Fruit fly (Drosophila melanogaster): ENCODE measurements around the gene gcm2.

The gcm2 gene

DNA sequence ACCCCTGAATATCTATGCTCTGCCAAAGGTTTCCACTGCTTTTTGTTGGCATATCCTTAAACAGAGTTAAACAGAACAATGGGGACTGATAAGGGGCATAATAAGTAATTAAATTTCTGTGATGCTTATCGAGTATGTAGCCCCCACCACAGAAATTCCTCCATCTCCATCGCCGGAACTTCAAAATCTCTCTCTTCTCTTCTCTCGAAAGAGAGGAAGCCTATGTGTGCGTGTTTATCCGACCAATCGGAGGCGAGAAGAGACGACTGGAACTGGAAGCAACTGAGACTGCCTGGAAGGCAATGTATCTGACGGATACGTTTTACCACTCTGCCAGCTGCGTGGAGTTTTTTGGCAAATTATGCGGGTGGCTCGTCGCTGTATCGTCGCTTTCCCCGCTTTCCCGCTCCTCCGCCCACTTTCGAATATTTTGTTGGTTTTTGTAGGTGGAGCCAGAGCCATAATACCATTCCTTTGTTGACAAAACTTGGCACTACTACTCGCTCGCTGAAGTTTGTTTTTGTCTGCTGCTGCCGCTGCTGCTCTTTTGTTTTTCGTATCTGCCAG is at the start of gene gcm2:
TSS of gene gcm2 (plus strand) at position 566 of the 567 bp plus-strand sequence.
- no peak for TF ChIP-seq noc (tag; optimal IDR thresholded peaks at IDR 0.05)

DNA sequence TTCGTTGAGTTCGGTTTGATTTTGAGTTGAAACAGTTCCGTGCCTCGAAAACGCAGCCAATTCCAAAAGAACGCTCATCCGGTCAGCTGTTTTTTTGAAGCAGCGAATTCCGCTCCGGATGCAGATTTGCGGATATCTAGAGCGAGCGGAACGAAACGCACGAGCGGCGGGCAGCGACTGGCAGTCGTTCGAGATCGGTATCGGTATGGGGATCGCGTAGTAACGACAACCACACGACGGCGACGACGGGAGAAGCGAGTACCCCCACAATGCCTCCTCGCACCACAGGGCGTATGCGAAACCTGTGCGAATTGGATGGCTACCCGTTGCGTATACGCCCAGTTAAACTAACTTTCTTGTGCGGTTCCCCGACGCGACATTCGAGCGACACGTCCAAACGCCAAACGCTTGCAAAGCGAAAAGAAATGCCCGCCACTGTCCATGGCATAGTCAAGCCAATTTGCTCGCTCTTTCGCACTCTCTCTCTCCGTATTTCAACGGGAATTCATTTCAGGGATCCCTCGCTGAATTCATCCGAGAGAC is 48.2 kb upstream of the gcm2 start:
- no peak for TF ChIP-seq noc (tag; optimal IDR thresholded peaks at IDR 0.05)

DNA sequence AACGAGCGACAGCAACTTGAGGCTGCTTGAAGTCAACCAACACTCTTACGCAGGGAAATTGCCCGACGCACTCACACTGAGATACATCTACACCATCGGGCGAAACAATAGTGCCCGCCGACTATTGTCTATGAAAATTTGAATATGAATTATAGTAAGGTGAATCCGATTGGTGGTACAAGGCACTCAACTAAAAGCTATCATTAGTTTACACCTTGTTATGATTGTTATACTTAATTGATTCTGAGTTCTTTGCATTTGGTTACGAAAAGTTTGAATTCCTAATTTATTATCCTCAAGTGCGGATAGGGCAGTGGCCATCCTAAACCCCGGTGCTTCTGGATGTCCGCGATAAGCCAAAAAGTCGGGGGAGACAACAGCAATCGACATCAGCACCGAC is 45.6 kb upstream of the gcm2 start:
- no peak for TF ChIP-seq noc (tag; optimal IDR thresholded peaks at IDR 0.05)

- peak; percentile 18 for TF ChIP-seq noc (tag; optimal IDR thresholded peaks at IDR 0.05)
Measured at dm6 chr2L:9564527-9564926, 43.8 kb upstream of the gcm2 start.

- no peak for TF ChIP-seq noc (tag; optimal IDR thresholded peaks at IDR 0.05)
Measured at dm6 chr2L:9565387-9565786, 43.0 kb upstream of the gcm2 start, which contains the start of gene CG46468. CG46468 (minus strand) TSS chr2L:9565438.

DNA sequence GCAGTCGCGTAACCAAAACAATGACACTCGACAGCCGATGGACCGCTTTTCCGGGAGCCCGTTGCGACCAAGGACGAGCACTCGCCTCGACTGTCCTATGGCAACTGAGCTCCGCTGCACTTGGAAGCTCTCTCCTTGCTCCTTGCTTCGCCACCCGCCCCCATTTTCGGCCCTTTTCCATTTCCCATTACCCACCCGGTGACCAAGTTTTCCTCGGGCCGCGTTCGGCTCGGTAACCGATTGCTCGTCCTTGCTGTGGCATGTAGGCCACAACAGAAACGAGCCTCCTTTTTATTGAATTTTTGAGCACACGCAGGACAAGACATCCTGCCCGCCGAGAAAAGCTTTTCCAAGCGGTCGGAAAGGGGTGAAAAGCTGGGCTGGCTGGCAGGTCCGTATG is 41.7 kb upstream of the gcm2 start, which contains the start of gene jp:
TSS of gene jp (minus strand) at position 95 of the 400 bp plus-strand sequence.
- no peak for TF ChIP-seq noc (tag; optimal IDR thresholded peaks at IDR 0.05)

dm6 chr2L:9567398-9567856 is 40.9 kb upstream of the gcm2 start:
- peak; percentile 81 for TF ChIP-seq noc (tag; optimal IDR thresholded peaks at IDR 0.05)

DNA sequence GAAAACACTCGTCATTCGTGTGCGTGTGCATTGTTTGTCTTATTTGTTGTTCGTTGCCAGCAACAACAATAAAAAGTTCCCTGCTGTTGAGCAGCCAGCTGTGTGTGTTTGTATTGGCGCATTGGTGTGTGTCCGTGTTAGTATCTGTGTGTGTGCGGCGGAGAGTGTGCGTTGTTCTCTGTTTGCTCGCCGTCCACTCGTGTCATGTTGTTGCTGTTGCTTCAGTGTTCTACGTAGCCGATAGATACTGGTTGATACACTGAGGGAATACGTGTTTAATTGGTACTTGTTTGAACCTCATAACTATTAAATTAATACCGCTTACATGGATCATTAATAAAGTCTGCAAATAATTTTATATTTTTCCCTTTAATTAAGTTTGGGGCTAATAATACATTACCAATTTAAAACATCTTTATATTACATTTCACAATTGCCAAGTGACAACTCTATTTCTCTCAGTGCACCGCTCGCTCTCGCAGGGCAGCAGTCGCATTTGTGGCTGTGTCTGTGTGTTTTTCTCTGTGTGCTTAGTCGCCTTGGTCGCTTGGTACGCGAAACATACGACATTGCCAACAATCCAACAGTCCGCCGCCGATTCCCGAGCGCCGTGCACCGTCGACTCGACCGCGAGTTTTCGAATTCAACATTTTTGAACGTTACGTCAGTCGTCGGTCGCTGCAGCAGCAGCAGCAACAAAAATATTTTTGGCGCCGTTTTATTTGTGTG is 39.8 kb upstream of the gcm2 start, which contains the start of gene brwl:
TSS of gene brwl (plus strand) at position 531 of the 729 bp plus-strand sequence.
- peak; percentile 99 for TF ChIP-seq noc (tag; optimal IDR thresholded peaks at IDR 0.05)

dm6 chr2L:9569131-9569530 is 39.2 kb upstream of the gcm2 start:
- no peak for TF ChIP-seq noc (tag; optimal IDR thresholded peaks at IDR 0.05)

DNA sequence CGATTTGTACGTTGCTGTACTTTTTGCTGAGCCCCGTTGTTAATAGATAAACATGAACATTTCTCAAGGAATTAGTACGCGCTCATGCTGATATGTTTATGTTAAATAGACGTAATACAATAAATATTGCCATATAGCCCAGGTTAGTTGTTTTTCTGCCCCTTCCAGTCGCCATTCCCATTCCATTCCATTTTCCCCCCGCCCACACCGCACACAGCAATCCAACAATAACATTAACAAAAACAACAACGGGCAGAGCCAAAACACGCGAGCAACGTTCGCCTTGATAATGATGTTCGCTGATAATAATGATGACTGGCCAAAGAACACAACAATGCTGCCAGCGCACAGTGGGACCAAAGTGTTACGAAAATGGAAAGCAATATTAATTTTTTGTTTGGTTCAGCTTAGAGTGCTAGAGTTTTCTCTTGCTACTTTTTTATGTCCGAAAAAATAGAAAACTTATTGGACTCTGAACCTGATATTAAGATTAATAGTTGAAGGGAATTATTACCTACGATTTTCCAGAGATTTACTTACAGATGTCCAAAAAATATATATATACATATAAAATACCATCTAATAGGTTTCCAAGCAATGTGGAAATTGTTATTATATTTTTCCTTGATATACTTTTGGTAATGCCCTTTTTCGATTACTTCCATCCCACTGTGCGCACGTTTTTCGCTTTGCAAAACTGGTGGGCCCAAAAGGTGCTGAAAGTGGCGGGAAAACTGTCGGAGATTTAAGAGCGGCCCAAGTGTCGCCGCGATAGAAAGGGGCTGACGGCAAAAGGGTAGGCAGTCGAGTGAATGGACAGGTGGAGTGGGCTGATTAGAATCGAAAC is 38.6 kb upstream of the gcm2 start:
- TF ChIP-seq noc (tag; optimal IDR thresholded peaks at IDR 0.05) = peak; percentile 98

DNA sequence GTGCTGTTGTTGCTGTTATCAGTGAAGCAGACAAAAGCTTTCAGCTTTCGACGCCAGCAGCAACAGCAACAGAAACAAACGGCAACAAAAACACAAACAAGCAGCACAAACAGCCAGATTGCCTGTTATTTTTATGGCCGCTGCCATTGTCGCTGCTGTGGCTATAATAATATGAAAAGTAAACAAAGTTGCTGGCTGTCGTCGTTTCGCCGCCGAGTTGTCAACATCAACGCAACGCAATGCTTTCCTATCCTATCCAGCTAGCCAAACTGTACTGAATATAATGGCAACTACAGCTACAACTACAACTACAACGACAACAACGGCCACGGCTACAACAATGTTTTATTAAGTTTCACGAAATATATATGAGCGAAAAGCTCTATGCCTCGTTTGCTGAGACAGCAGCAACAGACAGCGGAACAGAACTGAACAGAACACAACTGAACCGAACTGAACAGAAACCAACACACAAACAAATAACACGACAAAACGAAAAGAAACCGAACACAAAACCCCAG is 37.6 kb upstream of the gcm2 start:
- no peak for TF ChIP-seq noc (tag; optimal IDR thresholded peaks at IDR 0.05)

DNA sequence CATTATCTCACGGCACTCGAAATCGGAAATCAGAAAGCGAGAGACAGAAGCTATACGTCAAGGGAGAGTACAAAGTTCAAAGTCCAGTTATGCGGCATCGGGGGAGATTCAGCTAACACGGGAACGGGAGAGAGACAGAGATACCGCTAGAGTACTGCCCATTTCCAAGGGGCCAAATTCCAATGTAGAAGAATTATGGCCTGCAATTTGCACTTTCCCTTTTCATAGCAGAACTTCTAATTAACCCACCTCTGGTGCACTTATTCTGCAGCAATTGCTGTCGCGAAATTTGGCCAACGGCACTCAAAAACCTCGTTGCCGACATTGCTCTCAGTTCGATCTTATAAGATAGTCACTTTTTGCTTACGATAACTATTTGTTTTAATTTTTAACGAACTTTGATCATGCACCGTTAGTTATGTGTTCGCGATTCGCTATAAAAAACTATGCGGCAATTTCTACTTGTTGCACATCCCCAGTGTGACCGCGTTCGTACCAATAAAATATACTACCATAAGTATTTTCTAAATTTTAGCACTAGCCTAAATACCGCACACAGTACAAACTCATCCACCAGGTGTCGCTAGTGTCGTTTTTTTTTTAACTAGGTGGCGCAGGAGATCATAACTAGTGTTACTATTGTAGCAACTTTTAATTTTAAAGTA is 32.0 kb upstream of the gcm2 start, which contains the start of gene Mtpalpha:
TSS of gene Mtpalpha (minus strand) at position 501 of the 665 bp plus-strand sequence.
- peak; percentile 67 for TF ChIP-seq noc (tag; optimal IDR thresholded peaks at IDR 0.05)

dm6 chr2L:9579538-9579937 is 28.8 kb upstream of the gcm2 start, which contains the start of gene CG31709:
CG31709 (minus strand) TSS chr2L:9579638.
- TF ChIP-seq noc (tag; optimal IDR thresholded peaks at IDR 0.05) = no peak

- TF ChIP-seq noc (tag; optimal IDR thresholded peaks at IDR 0.05) = no peak
Measured at dm6 chr2L:9581582-9581981, 26.8 kb upstream of the gcm2 start, which contains the start of gene gcm. gcm (minus strand) TSS chr2L:9581745.

Data from whole organism, larva.